Worm (Caenorhabditis elegans) whole organism, L1 larva: ENCODE data around the gene W08A12.3.

ENCODE experiments used
- C04F5.9 ChIP-seq: sonication (generic microtip); optimal IDR thresholded peaks from 2 replicates; lab custom pipeline; 2016; ENCODE audit warnings: missing genetic modification characterization, missing compliant biosample characterization
- aly-2 ChIP-seq: fragments of 150-350 bp; optimal IDR thresholded peaks from 2 replicates; lab custom pipeline; 2014; ENCODE audit warnings: missing biosample characterization, missing genetic modification characterization
- blmp-1 ChIP-seq: fragments of 150-350 bp; optimal IDR thresholded peaks from 2 replicates; lab custom pipeline; 2014; ENCODE audit warnings: missing biosample characterization, missing genetic modification characterization
- efl-1 ChIP-seq, 4 experiments: fragments of 150-350 bp; optimal IDR thresholded peaks in 3 of 4; peaks in 1 of 4; 1 replicate in 1 of 4; 2 replicates in 3 of 4; lab custom pipeline; 2014; ENCODE audit warnings: missing biosample characterization in 2 of 4, missing genetic modification characterization in 2 of 4, missing genetic modification reagents in 2 of 4
- elt-3 ChIP-seq, 6 experiments: fragments of 150-350 bp in 1 of 6; sonication (generic microtip); optimal IDR thresholded peaks; 2 replicates each; lab custom pipeline; 2017 to 2018; ENCODE audit warnings: missing biosample characterization in 6 of 6, missing genetic modification characterization in 6 of 6, inconsistent platforms in 1 of 6
- lir-3 ChIP-seq: sonication (generic microtip); optimal IDR thresholded peaks from 2 replicates; lab custom pipeline; 2016; ENCODE audit warnings: mild to moderate bottlenecking, missing genetic modification characterization, moderate library complexity, missing compliant biosample characterization; ENCODE audit not compliant: poor library complexity
- nhr-11 ChIP-seq: fragments of 150-350 bp; optimal IDR thresholded peaks from 2 replicates; lab custom pipeline; 2014; ENCODE audit warnings: missing biosample characterization, missing genetic modification characterization
- pqm-1 ChIP-seq: sonication (generic microtip); optimal IDR thresholded peaks from 3 replicates; lab custom pipeline; 2017; ENCODE audit warnings: missing biosample characterization, missing genetic modification characterization
- unc-62 ChIP-seq: fragments of 150-350 bp; optimal IDR thresholded peaks from 2 replicates; lab custom pipeline; 2014; ENCODE audit warnings: missing biosample characterization, missing genetic modification reagents, missing genetic modification characterization
- ztf-11 ChIP-seq, 2 experiments: sonication (generic microtip); optimal IDR thresholded peaks; 2 replicates each; lab custom pipeline; 2016 to 2017; ENCODE audit warnings: missing genetic modification characterization in 2 of 2, missing biosample characterization in 1 of 2, missing compliant biosample characterization in 1 of 2

ce11 chrV:3666887-3667286 lies 15.8 kb upstream of the W08A12.3 start, which contains the start of gene str-113:
- TF ChIP-seq lir-3 (tag; lab: Kevin White, UChicago) (no peak), aly-2 (tag; lab: Kevin White, UChicago) (no peak), C04F5.9 (tag; lab: Kevin White, UChicago) (no peak), pqm-1 (tag; lab: Kevin White, UChicago) (no peak), ztf-11 (tag; optimal IDR thresholded peaks at IDR 0.05; lab: Kevin White, UChicago) (no peak), unc-62 (no peak), efl-1 (optimal IDR thresholded peaks at IDR 0.05; lab: Kevin White, UChicago) (no peak), efl-1 (GFP tag; optimal IDR thresholded peaks at IDR 0.05 in 1 of 2; lab: Kevin White, UChicago) (no peak), elt-3 (tag; optimal IDR thresholded peaks at IDR 0.05; lab: Kevin White, UChicago) (no peak), blmp-1 (tag; lab: Kevin White, UChicago) (no peak), nhr-11 (tag; lab: Kevin White, UChicago) (no peak)
